Fruit fly (Drosophila melanogaster): ENCODE results near the gene CG43759.

- TF ChIP-seq Myc (optimal IDR thresholded peaks at IDR 0.05), result no peak
- no peak for TF ChIP-seq ttk (optimal IDR thresholded peaks at IDR 0.05)
These were observed 50.2 kb downstream of the CG43759 start for dm6 chrX:18980215-18980786.
